Fruit fly (Drosophila melanogaster): ENCODE results near the gene Sarm.

Gene Sarm

DNA sequence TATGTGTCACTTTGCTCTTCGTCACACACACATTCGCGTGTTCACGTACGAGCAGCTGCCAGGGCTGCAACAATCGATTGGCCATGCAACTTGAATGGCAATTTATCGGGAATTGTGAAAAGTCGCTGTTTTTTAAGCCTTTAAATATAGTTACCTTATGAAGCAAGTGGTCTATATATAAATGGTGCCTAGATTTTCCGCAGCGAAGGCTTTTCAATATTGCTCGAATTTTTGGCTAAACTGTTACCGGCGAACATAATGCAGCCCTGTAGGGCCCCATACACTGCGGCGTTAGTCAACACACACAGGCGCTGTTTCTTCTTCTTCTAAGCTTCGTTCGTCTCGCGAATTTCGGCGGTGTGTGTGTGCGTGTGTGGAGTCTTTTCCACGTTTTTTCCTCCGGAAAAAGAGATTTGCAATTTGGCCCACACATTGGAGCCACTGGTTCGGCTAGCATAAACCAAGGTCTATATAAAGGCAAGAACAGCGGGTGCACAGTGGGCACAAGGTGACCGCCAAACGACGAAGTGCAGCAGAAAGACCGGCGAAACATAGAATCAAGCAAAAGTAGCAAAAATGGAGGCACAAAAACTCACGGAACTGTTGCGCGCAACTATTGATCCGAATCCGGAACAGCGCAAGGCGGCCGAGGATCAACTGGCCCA is 52.3 kb downstream of the Sarm start, which contains the start of the genes Arp3 and msk (continued):
- TF ChIP-seq HLH3B (GFP tag; IDR thresholded peaks at IDR 0.05) (peak; percentile 68), gcm (GFP tag; optimal IDR thresholded peaks at IDR 0.05) (no peak), cg (GFP tag; optimal IDR thresholded peaks at IDR 0.05) (peak; percentile 88), CG12236 (GFP tag; optimal IDR thresholded peaks at IDR 0.05) (peak; percentile 58), CG2678 (tag; optimal IDR thresholded peaks at IDR 0.05) (no peak), NFAT (GFP tag; IDR thresholded peaks at IDR 0.05) (peak; percentile 79), CG16815 (GFP tag; optimal IDR thresholded peaks at IDR 0.05) (peak; percentile 74), CG13775 (GFP tag; optimal IDR thresholded peaks at IDR 0.05) (peak; percentile 82), lbe (GFP tag; optimal IDR thresholded peaks at IDR 0.05) (peak; percentile 38), ase (GFP tag; IDR thresholded peaks at IDR 0.05) (peak; percentile 48; the same call in 1 of the 3 replicates), Atf6 (GFP tag; IDR thresholded peaks at IDR 0.05) (peak; percentile 67), cas (GFP tag; IDR thresholded peaks at IDR 0.05) (peak; percentile 40; the same call in 1 of the 2 replicates), pan (optimal IDR thresholded peaks at IDR 0.05) (no peak), pan (GFP tag; optimal IDR thresholded peaks at IDR 0.05 in 1 of 2, IDR thresholded peaks at IDR 0.05 in 1 of 2) (peak in 1 of 2 experiments; percentile 54), CG32772 (GFP tag; IDR thresholded peaks at IDR 0.05) (peak; percentile 72), Taf1 (GFP tag; IDR thresholded peaks at IDR 0.05) (no peak), CG31441 (GFP tag; IDR thresholded peaks at IDR 0.05) (peak; percentile 64), CG5180 (GFP tag; optimal IDR thresholded peaks at IDR 0.05) (no peak), hkb (optimal IDR thresholded peaks at IDR 0.05) (peak; percentile 89), hkb (GFP tag; IDR thresholded peaks at IDR 0.05) (peak; percentile 60; the same call in 1 of the 2 replicates), pros (GFP tag; optimal IDR thresholded peaks at IDR 0.05) (no peak), CG1792 (GFP tag; optimal IDR thresholded peaks at IDR 0.05) (peak; percentile 89), CG18011 (GFP tag; optimal IDR thresholded peaks at IDR 0.05) (peak; percentile 43), Meics (GFP tag; optimal IDR thresholded peaks at IDR 0.05) (peak; percentile 74), CG31388 (GFP tag; optimal IDR thresholded peaks at IDR 0.05) (peak; percentile 58), CG14710 (tag; optimal IDR thresholded peaks at IDR 0.05) (peak; percentile 91), phol (tag; optimal IDR thresholded peaks at IDR 0.05) (peak; percentile 88), pb (GFP tag; optimal IDR thresholded peaks at IDR 0.05) (peak; percentile 80), Lpt (GFP tag; optimal IDR thresholded peaks at IDR 0.05) (no peak), MTF-1 (GFP tag; optimal IDR thresholded peaks at IDR 0.05; ENCODE audit: borderline replicate concordance) (peak; percentile 7), esg (GFP tag; conservative IDR thresholded peaks at IDR 0.05) (peak; percentile 47; the same call in 1 of the 2 replicates), sob (GFP tag; IDR thresholded peaks at IDR 0.05) (peak; percentile 81), CG15073 (GFP tag; optimal IDR thresholded peaks at IDR 0.05) (peak; percentile 1), Antp (GFP tag; optimal IDR thresholded peaks at IDR 0.05) (peak; percentile 95), CG18262 (tag; optimal IDR thresholded peaks at IDR 0.05) (peak; percentile 54), lilli (GFP tag; optimal IDR thresholded peaks at IDR 0.05) (peak; percentile 94), CG8388 (GFP tag; optimal IDR thresholded peaks at IDR 0.05) (peak; percentile 69), luna (GFP tag; optimal IDR thresholded peaks at IDR 0.05) (peak; percentile 78), Stat92E (GFP tag; optimal IDR thresholded peaks at IDR 0.05) (peak in 1 of 3 experiments; percentile 59), CG7271 (tag; optimal IDR thresholded peaks at IDR 0.05) (no peak), CG6813 (GFP tag; optimal IDR thresholded peaks at IDR 0.05) (no peak), Xrp1 (GFP tag; IDR thresholded peaks at IDR 0.05) (peak; percentile 71), CG17328 (GFP tag; IDR thresholded peaks at IDR 0.05) (peak; percentile 47), CG1603 (tag; optimal IDR thresholded peaks at IDR 0.05) (peak; percentile 83), CG17612 (GFP tag; IDR thresholded peaks at IDR 0.05) (no peak), CG1602 (GFP tag; optimal IDR thresholded peaks at IDR 0.05) (peak; percentile 76), Scr (GFP tag; IDR thresholded peaks at IDR 0.05; ENCODE audit: partially characterized antibody) (peak; percentile 49), Xbp1 (GFP tag; optimal IDR thresholded peaks at IDR 0.05) (peak; percentile 89), Dad (GFP tag; optimal IDR thresholded peaks at IDR 0.05) (peak; percentile 89), z (GFP tag; IDR thresholded peaks at IDR 0.05) (no peak)

Data from whole organism, embryonic.